Worm (Caenorhabditis elegans) whole organism, early embryonic: ENCODE results near the gene kynu-1.

ENCODE experiments used
- B0310.2 ChIP-seq: sonication (generic microtip); optimal IDR thresholded peaks from 2 replicates; lab custom pipeline; 2016; ENCODE audit warnings: mild to moderate bottlenecking, missing genetic modification characterization, missing compliant biosample characterization
- ama-1 ChIP-seq: fragments of 150-350 bp; optimal IDR thresholded peaks from 2 replicates; lab custom pipeline; 2014
- ceh-13 ChIP-seq: fragments of 200-800 bp; sonication (Bioruptor generic); optimal IDR thresholded peaks from 2 replicates; lab custom pipeline; 2018; ENCODE audit warnings: mild to moderate bottlenecking, missing genetic modification characterization, missing compliant biosample characterization
- ets-7 ChIP-seq: sonication (generic microtip); optimal IDR thresholded peaks from 2 replicates; lab custom pipeline; 2016; ENCODE audit warnings: missing genotype, missing genetic modification characterization, missing compliant biosample characterization
- flt-1 ChIP-seq: fragments of 200-800 bp; sonication (Bioruptor generic); IDR thresholded peaks from 2 replicates; pipeline ENCODE4 v1.3.6; 2022; ENCODE audit warnings: missing genetic modification characterization, missing compliant biosample characterization
- hnd-1 ChIP-seq: sonication (generic microtip); optimal IDR thresholded peaks from 2 replicates; lab custom pipeline; 2016; ENCODE audit warnings: missing genetic modification characterization, missing compliant biosample characterization
- scrt-1 ChIP-seq: fragments of 200-800 bp; sonication (Bioruptor generic); IDR thresholded peaks from 2 replicates; pipeline ENCODE4 v1.3.6; 2022; ENCODE audit warnings: missing genetic modification characterization, missing compliant biosample characterization
- tbx-37 ChIP-seq: fragments of 200-800 bp; sonication (Bioruptor generic); conservative IDR thresholded peaks from 2 replicates; pipeline ENCODE4 v1.3.6; 2022; ENCODE audit warnings: missing genetic modification reagents, missing genetic modification characterization, missing compliant biosample characterization

DNA sequence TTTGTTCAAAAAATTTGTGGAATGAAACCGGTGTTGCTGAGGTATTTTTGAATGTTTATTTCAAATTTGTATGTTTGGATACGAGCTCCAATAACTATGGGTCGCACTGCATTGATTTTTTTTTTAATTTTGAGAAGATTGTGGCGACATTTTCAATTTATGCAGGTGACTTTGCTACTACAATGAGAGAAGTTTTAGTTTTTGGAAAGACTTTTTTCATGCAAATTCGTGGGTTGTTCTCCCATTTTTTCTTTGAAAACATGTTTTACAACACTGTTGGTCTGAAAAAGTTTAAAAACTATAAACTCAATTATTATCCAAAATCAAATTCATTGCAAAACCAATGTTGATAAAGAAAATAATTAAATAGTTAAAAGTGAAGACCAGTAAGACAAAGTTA, 20.4 kb downstream of the kynu-1 start:
- TF ChIP-seq ama-1 (no peak), hnd-1 (tag; lab: Kevin White, UChicago) (no peak), scrt-1 (GFP tag; lab: Robert Waterston, UW) (no peak), ceh-13 (GFP tag; lab: Kevin White, UChicago) (no peak), B0310.2 (tag; lab: Kevin White, UChicago) (no peak), flt-1 (GFP tag; lab: Robert Waterston, UW) (no peak), tbx-37 (GFP tag; lab: Robert Waterston, UW) (no peak), ets-7 (tag; lab: Kevin White, UChicago) (no peak)
